Fruit fly (Drosophila melanogaster): ENCODE measurements around the gene Desat1.

DNA sequence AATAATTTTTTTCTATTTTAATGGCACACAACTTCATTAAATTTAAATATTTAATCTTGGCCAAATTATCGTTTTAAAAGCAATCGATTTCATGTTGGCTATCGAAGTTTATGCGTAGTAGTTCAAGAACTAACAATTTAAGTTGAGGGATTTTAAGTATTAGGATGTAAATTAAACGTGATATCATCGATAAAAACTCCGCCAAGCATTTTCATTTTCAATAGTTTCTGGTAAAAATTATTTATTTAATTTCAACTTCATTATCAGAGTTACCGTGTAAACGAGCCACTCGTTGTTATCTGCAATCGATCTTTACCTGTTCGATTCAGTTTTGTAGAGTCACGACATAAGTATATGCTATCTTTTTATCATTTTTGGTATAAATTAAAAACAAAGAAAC lies 36.5 kb upstream of the Desat1 start:
- no peak for TF ChIP-seq N (GFP tag; optimal IDR thresholded peaks at IDR 0.05)
- TF ChIP-seq GATAd (GFP tag; optimal IDR thresholded peaks at IDR 0.05), result peak; percentile 36
- no peak for TF ChIP-seq pan (optimal IDR thresholded peaks at IDR 0.05)
- TF ChIP-seq Vsx2 (GFP tag; optimal IDR thresholded peaks at IDR 0.05; ENCODE audit: partially characterized antibody), result no peak
- no peak for TF ChIP-seq jim (GFP tag; optimal IDR thresholded peaks at IDR 0.05)
- TF ChIP-seq psq (GFP tag; optimal IDR thresholded peaks at IDR 0.05), result peak; percentile 84
- TF ChIP-seq sage (GFP tag; optimal IDR thresholded peaks at IDR 0.05), result peak; percentile 99
- TF ChIP-seq sv (GFP tag; optimal IDR thresholded peaks at IDR 0.05), result peak; percentile 94
- peak; percentile 99 for TF ChIP-seq dmrt93B (GFP tag; optimal IDR thresholded peaks at IDR 0.05)
- peak; percentile 89 to 96 for TF ChIP-seq foxo (GFP tag; optimal IDR thresholded peaks at IDR 0.05)
- TF ChIP-seq usp (GFP tag; optimal IDR thresholded peaks at IDR 0.05), result no peak
- peak; percentile 95 for TF ChIP-seq OdsH (GFP tag; optimal IDR thresholded peaks at IDR 0.05)

Measured in whole organism, wandering third instar larva.